Worm (Caenorhabditis elegans) whole organism, L3 larva: ENCODE measurements around the gene slc-28.1.
A peak's percentile ranks its signal among the peaks of the same experiment; 100 is the strongest.

Experiments used
- R02D3.7 ChIP-seq: fragments of 150-350 bp; optimal IDR thresholded peaks from 2 replicates; lab custom pipeline; 2014; ENCODE audit warnings: missing biosample characterization, missing genetic modification characterization
- ZK546.5 ChIP-seq: sonication (generic microtip); optimal IDR thresholded peaks from 2 replicates; lab custom pipeline; 2017; ENCODE audit warnings: missing biosample characterization, missing genetic modification characterization
- aly-2 ChIP-seq: fragments of 150-350 bp; optimal IDR thresholded peaks from 2 replicates; lab custom pipeline; 2014; ENCODE audit warnings: missing biosample characterization, missing genetic modification characterization
- ama-1 ChIP-seq: fragments of 150-350 bp; optimal IDR thresholded peaks from 2 replicates; lab custom pipeline; 2018
- ceh-28 ChIP-seq: fragments of 150-350 bp; optimal IDR thresholded peaks from 2 replicates; lab custom pipeline; 2014; ENCODE audit warnings: missing biosample characterization, missing genetic modification reagents, missing genetic modification characterization
- ceh-82 ChIP-seq: fragments of 150-350 bp; optimal IDR thresholded peaks from 2 replicates; lab custom pipeline; 2014; ENCODE audit warnings: missing biosample characterization, missing genetic modification characterization
- ceh-9 ChIP-seq: sonication (generic microtip); optimal IDR thresholded peaks from 2 replicates; lab custom pipeline; 2018; ENCODE audit warnings: missing biosample characterization, missing genetic modification characterization
- daf-12 ChIP-seq: fragments of 150-350 bp; optimal IDR thresholded peaks from 2 replicates; lab custom pipeline; 2014; ENCODE audit warnings: missing biosample characterization, missing genetic modification reagents, missing genetic modification characterization
- egl-27 ChIP-seq: sonication (generic microtip); optimal IDR thresholded peaks from 4 replicates; lab custom pipeline; 2017; ENCODE audit warnings: missing biosample characterization, missing genetic modification reagents, missing genetic modification characterization
- egl-5 ChIP-seq: fragments of 150-350 bp; optimal IDR thresholded peaks from 2 replicates; lab custom pipeline; 2017; ENCODE audit warnings: missing biosample characterization, missing genetic modification reagents, missing genetic modification characterization, inconsistent platforms
- elt-1 ChIP-seq: fragments of 150-350 bp; optimal IDR thresholded peaks from 2 replicates; lab custom pipeline; 2014; ENCODE audit warnings: missing biosample characterization, missing genetic modification characterization
- elt-2 ChIP-seq: sonication (generic microtip); optimal IDR thresholded peaks from 2 replicates; lab custom pipeline; 2016; ENCODE audit warnings: missing genetic modification reagents, mild to moderate bottlenecking, missing genetic modification characterization, missing compliant biosample characterization
- fkh-10 ChIP-seq: sonication (generic microtip); optimal IDR thresholded peaks from 2 replicates; lab custom pipeline; 2017; ENCODE audit warnings: missing biosample characterization, missing genetic modification reagents, missing genetic modification characterization
- fkh-2 ChIP-seq: fragments of 150-350 bp; optimal IDR thresholded peaks from 2 replicates; lab custom pipeline; 2014; ENCODE audit warnings: missing biosample characterization, missing genetic modification reagents, missing genetic modification characterization
- fos-1 ChIP-seq: fragments of 150-350 bp; optimal IDR thresholded peaks from 2 replicates; lab custom pipeline; 2014; ENCODE audit warnings: missing biosample characterization, missing genetic modification characterization
- jun-1 ChIP-seq: fragments of 150-350 bp; optimal IDR thresholded peaks from 2 replicates; lab custom pipeline; 2014; ENCODE audit warnings: missing biosample characterization, missing genetic modification reagents, missing genetic modification characterization
- lin-15B ChIP-seq: fragments of 150-350 bp; optimal IDR thresholded peaks from 2 replicates; lab custom pipeline; 2014; ENCODE audit warnings: missing biosample characterization, missing genetic modification characterization
- lin-39 ChIP-seq: fragments of 150-350 bp; optimal IDR thresholded peaks from 2 replicates; lab custom pipeline; 2018; ENCODE audit warnings: missing biosample characterization, missing genetic modification reagents, missing genetic modification characterization
- lsy-12 ChIP-seq: sonication (generic microtip); optimal IDR thresholded peaks from 2 replicates; lab custom pipeline; 2016; ENCODE audit warnings: mild to moderate bottlenecking, missing genetic modification characterization, missing compliant biosample characterization
- mdl-1 ChIP-seq: fragments of 150-350 bp; optimal IDR thresholded peaks from 2 replicates; lab custom pipeline; 2014; ENCODE audit warnings: missing biosample characterization, missing genetic modification characterization
- mml-1 ChIP-seq: fragments of 150-350 bp; sonication (generic microtip); optimal IDR thresholded peaks from 3 replicates; lab custom pipeline; 2014; ENCODE audit warnings: missing biosample characterization, missing genetic modification characterization
- nhr-12 ChIP-seq: fragments of 150-350 bp; optimal IDR thresholded peaks from 2 replicates; lab custom pipeline; 2014; ENCODE audit warnings: missing biosample characterization, missing genetic modification characterization
- nhr-25 ChIP-seq: sonication (generic microtip); optimal IDR thresholded peaks from 2 replicates; lab custom pipeline; 2017; ENCODE audit warnings: missing biosample characterization, missing genetic modification characterization
- nhr-28 ChIP-seq: fragments of 150-350 bp; optimal IDR thresholded peaks from 2 replicates; lab custom pipeline; 2014; ENCODE audit warnings: missing biosample characterization, missing genetic modification characterization
- nhr-43 ChIP-seq: sonication (generic microtip); optimal IDR thresholded peaks from 2 replicates; lab custom pipeline; 2016; ENCODE audit warnings: mild to moderate bottlenecking, missing genetic modification characterization, missing compliant biosample characterization; ENCODE audit not compliant: poor library complexity, severe bottlenecking
- nhr-67 ChIP-seq: fragments of 150-350 bp; optimal IDR thresholded peaks from 2 replicates; lab custom pipeline; 2014; ENCODE audit warnings: missing biosample characterization, missing genetic modification characterization
- nhr-76 ChIP-seq: fragments of 150-350 bp; sonication (generic microtip); optimal IDR thresholded peaks from 5 replicates; lab custom pipeline; 2014; ENCODE audit warnings: missing biosample characterization, missing genetic modification characterization
- nhr-77 ChIP-seq: fragments of 150-350 bp; optimal IDR thresholded peaks from 2 replicates; lab custom pipeline; 2014; ENCODE audit warnings: missing biosample characterization, missing genetic modification characterization
- pha-4 ChIP-seq: fragments of 150-350 bp; optimal IDR thresholded peaks from 2 replicates; lab custom pipeline; 2014; ENCODE audit warnings: missing biosample characterization, missing genetic modification reagents, missing genetic modification characterization
- skn-1 ChIP-seq: fragments of 150-350 bp; optimal IDR thresholded peaks from 2 replicates; lab custom pipeline; 2014; ENCODE audit warnings: missing biosample characterization, missing genetic modification characterization
- unc-39 ChIP-seq: sonication (generic microtip); optimal IDR thresholded peaks from 4 replicates; lab custom pipeline; 2017; ENCODE audit warnings: missing biosample characterization, missing genetic modification characterization
- unc-62 ChIP-seq: fragments of 150-350 bp; sonication (generic microtip); optimal IDR thresholded peaks from 4 replicates; lab custom pipeline; 2014; ENCODE audit warnings: missing biosample characterization, missing genetic modification reagents, missing genetic modification characterization
- zag-1 ChIP-seq: fragments of 150-350 bp; optimal IDR thresholded peaks from 2 replicates; lab custom pipeline; 2014; ENCODE audit warnings: missing biosample characterization, missing genetic modification characterization
- ztf-4 ChIP-seq: fragments of 150-350 bp; optimal IDR thresholded peaks from 2 replicates; lab custom pipeline; 2014; ENCODE audit warnings: missing biosample characterization, missing genetic modification characterization

slc-28.1 gene

ce11 chrV:3450351-3450750 lies 13.3 kb upstream of the slc-28.1 start:
- TF ChIP-seq nhr-12 (tag; lab: Kevin White, UChicago) (no peak), pha-4 (tag; lab: Kevin White, UChicago) (no peak), fos-1 (tag; lab: Kevin White, UChicago) (no peak), mml-1 (tag; lab: Kevin White, UChicago) (no peak), elt-2 (tag; lab: Kevin White, UChicago) (no peak), fkh-10 (GFP tag; lab: Kevin White, UChicago) (no peak), ceh-28 (tag; lab: Kevin White, UChicago) (no peak), unc-39 (tag; lab: Kevin White, UChicago) (no peak), elt-1 (tag; lab: Kevin White, UChicago) (no peak), R02D3.7 (tag; lab: Kevin White, UChicago) (no peak), fkh-2 (tag; lab: Kevin White, UChicago) (no peak), ZK546.5 (no peak), nhr-43 (tag; lab: Kevin White, UChicago) (no peak), nhr-77 (tag; lab: Kevin White, UChicago) (no peak), ztf-4 (tag; lab: Kevin White, UChicago) (no peak), mdl-1 (tag; lab: Kevin White, UChicago) (no peak), ceh-9 (tag; lab: Kevin White, UChicago) (no peak)

- no peak for TF ChIP-seq nhr-25 (tag; lab: Kevin White, UChicago)
- no peak for TF ChIP-seq lin-15B (tag; lab: Kevin White, UChicago)
- TF ChIP-seq fos-1 (tag; lab: Kevin White, UChicago): no peak
- no peak for TF ChIP-seq jun-1 (tag; lab: Kevin White, UChicago)
- TF ChIP-seq ZK546.5: no peak
- no peak for TF ChIP-seq lsy-12 (tag; lab: Kevin White, UChicago)
- TF ChIP-seq nhr-77 (tag; lab: Kevin White, UChicago): no peak
- TF ChIP-seq nhr-28 (tag; lab: Kevin White, UChicago): no peak
- no peak for TF ChIP-seq skn-1 (tag; lab: Kevin White, UChicago)
- no peak for TF ChIP-seq lin-39
- TF ChIP-seq egl-27 (tag; lab: Kevin White, UChicago): no peak
- TF ChIP-seq ceh-28 (tag; lab: Kevin White, UChicago): no peak
- TF ChIP-seq mml-1 (tag; lab: Kevin White, UChicago): no peak
- TF ChIP-seq fkh-2 (tag; lab: Kevin White, UChicago): no peak
- TF ChIP-seq egl-5: no peak
- no peak for TF ChIP-seq nhr-67 (tag; lab: Kevin White, UChicago)
- no peak for TF ChIP-seq elt-1 (tag; lab: Kevin White, UChicago)
- TF ChIP-seq, all 47 proteins: peak for 0
Observed at ce11 chrV:3451646-3452045, 12.0 kb upstream of the slc-28.1 start.

DNA sequence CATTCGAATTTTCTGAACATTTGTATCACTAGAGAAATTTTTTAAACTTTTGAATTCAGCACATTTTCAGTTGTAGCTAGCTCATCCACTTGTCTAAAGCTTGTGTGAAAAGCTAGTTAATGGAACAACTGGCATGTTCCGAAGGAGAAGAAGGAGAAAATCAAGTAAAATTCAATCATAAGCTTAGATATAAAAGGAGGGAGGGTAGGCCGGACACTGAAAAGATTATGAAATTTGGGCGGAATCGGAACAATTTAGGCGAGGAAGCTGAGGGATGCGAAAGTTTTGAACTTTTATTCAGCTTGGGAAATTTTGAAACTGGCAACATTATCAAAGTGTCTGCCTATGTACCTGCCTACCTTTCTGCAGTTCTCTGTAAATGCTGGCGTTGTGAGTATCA lies 11.1 kb upstream of the slc-28.1 start:
- TF ChIP-seq nhr-25 (tag; lab: Kevin White, UChicago): no peak
- peak; percentile 70 for TF ChIP-seq fkh-10 (GFP tag; lab: Kevin White, UChicago)

ce11 chrV:3454620-3455019 lies 9.0 kb upstream of the slc-28.1 start:
- TF ChIP-seq unc-62 (GFP tag; lab: Kevin White, UChicago) (no peak), lin-39 (peak; percentile 22)

ce11 chrV:3455135-3455747 lies 8.4 kb upstream of the slc-28.1 start:
- TF ChIP-seq unc-62 (GFP tag; lab: Kevin White, UChicago) (no peak), aly-2 (no peak), lin-15B (tag; lab: Kevin White, UChicago) (no peak), nhr-43 (tag; lab: Kevin White, UChicago) (no peak), pha-4 (tag; lab: Kevin White, UChicago) (no peak), zag-1 (tag; lab: Kevin White, UChicago) (no peak), jun-1 (tag; lab: Kevin White, UChicago) (no peak)
- TF ChIP-seq, all 47 proteins: peak for 0

DNA sequence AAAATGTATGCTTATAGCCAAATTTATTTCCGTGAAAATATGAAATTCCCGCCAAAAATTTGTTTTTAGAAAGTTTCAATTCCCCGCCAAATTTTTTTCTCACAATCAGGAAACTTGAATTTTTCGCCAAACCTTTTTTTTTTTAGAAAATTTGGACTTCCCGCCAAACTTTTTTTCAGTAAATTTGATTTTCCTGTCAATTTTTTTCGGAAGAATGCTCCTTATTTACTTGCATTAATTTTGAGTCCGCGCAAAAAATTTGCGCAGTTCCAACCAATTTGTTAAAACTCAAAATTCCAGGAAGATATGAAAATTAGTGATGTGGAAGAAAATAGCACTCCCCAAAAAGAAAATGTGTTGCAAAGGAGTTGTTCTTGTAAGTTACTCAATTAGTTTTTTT lies 3.7 kb upstream of the slc-28.1 start, which contains the start of gene slc-28.2:
Gene slc-28.2 (plus strand): TSS at position 301 of the 400 bp plus-strand sequence.
- TF ChIP-seq ceh-82: no peak
- TF ChIP-seq ama-1 (lab: Kevin White, UChicago): no peak
- no peak for TF ChIP-seq ceh-28 (tag; lab: Kevin White, UChicago)
- no peak for TF ChIP-seq unc-39 (tag; lab: Kevin White, UChicago)
- TF ChIP-seq daf-12 (tag; lab: Kevin White, UChicago): no peak
- no peak for TF ChIP-seq zag-1 (tag; lab: Kevin White, UChicago)
- TF ChIP-seq nhr-76: no peak
- TF ChIP-seq fos-1 (tag; lab: Kevin White, UChicago): no peak
